Worm (Caenorhabditis elegans): ENCODE results near the gene B0304.2.

- TF ChIP-seq nfya-2 (GFP tag; IDR thresholded peaks at IDR 0.05) (no peak), unc-62 (GFP tag; optimal IDR thresholded peaks at IDR 0.05) (no peak), pha-4 (tag; optimal IDR thresholded peaks at IDR 0.05) (no peak), hmg-20 (GFP tag; IDR thresholded peaks at IDR 0.05) (no peak), gei-17 (GFP tag; optimal IDR thresholded peaks at IDR 0.05) (no peak), rcor-1 (GFP tag; IDR thresholded peaks at IDR 0.05) (no peak), ets-4 (GFP tag; optimal IDR thresholded peaks at IDR 0.05) (no peak), tlf-1 (GFP tag; optimal IDR thresholded peaks at IDR 0.05) (no peak), cebp-2 (GFP tag; IDR thresholded peaks at IDR 0.05) (no peak), ztf-18 (tag; optimal IDR thresholded peaks at IDR 0.05) (no peak), rpc-1 (optimal IDR thresholded peaks at IDR 0.05) (no peak), rpc-1 (tag; optimal IDR thresholded peaks at IDR 0.05) (no peak), F23B12.7 (tag; optimal IDR thresholded peaks at IDR 0.05; ENCODE audit: insufficient read depth) (no peak), B0261.1 (tag; optimal IDR thresholded peaks at IDR 0.05) (no peak)
Measured at ce11 chrII:4519976-4520594, 3.3 kb upstream of the B0304.2 start.
